Fruit fly (Drosophila melanogaster): ENCODE data around the gene Adk2.
A peak's percentile ranks its signal among the peaks of the same experiment; 100 is the strongest.

The Adk2 gene

DNA sequence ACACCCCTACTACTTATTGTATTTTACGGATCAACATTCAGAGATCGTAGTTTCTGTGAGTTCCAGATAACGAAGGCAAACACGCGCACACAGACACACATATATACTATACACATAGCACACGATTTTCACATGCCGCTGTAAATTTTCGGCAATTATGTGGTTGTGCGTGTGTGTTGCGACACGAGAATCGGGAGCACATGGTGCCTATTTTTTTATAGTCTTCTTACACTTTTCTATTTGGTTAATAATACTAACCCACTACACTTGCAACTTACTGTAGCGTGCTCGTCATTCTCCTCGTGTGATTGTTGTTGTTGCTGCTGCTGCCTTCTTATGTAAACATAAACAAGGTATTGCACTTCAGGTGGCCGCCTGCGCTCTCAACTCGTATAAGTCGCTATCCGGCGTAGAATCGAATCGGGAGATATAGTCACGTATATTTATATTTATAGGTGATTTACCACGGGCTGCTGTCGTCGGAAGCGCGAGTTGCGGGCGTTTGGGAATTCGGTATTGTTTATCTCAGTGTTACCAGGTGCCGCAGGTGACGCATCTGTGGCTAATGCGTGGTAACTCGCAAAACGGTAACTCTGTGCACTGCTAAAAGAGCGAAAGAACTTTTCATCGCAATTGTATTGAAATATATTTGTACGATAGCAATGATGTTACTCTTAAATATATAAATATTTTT, at the start of gene Adk2 (continued):
- no peak for TF ChIP-seq Sry-β (GFP tag; optimal IDR thresholded peaks at IDR 0.05)
- peak; percentile 36 for TF ChIP-seq CG10366 (GFP tag; IDR thresholded peaks at IDR 0.05)
- no peak; the same call in 1 of the 2 replicates for TF ChIP-seq seq (GFP tag; IDR thresholded peaks at IDR 0.05)
- no peak for TF ChIP-seq Bteb2 (GFP tag; optimal IDR thresholded peaks at IDR 0.05)
- peak; percentile 24; the same call in 1 of the 2 replicates for TF ChIP-seq ttk (GFP tag; IDR thresholded peaks at IDR 0.05)
- peak; percentile 10 for TF ChIP-seq scrt (GFP tag; optimal IDR thresholded peaks at IDR 0.05)
- peak; percentile 22 for TF ChIP-seq lab (GFP tag; optimal IDR thresholded peaks at IDR 0.05)
- TF ChIP-seq fd64A (GFP tag; optimal IDR thresholded peaks at IDR 0.05), result no peak
- no peak for TF ChIP-seq bab2 (GFP tag; optimal IDR thresholded peaks at IDR 0.05)
- 0 out of 2 replicates have a peak, but pooled peaks have one; percentile 48 for TF ChIP-seq bbx (GFP tag; IDR thresholded peaks at IDR 0.05; ENCODE audit: partially characterized antibody)
- TF ChIP-seq ash1 (GFP tag; optimal IDR thresholded peaks at IDR 0.05), result no peak
- no peak for TF ChIP-seq ftz-f1 (GFP tag; optimal IDR thresholded peaks at IDR 0.05)
- no peak for TF ChIP-seq sens-2 (GFP tag; IDR thresholded peaks at IDR 0.05)
- TF ChIP-seq CG18764 (GFP tag; optimal IDR thresholded peaks at IDR 0.05), result peak; percentile 24
- TF ChIP-seq CG12391 (tag; optimal IDR thresholded peaks at IDR 0.05), result no peak
- no peak for TF ChIP-seq CG12744 (GFP tag; optimal IDR thresholded peaks at IDR 0.05)
- no peak for TF ChIP-seq h (optimal IDR thresholded peaks at IDR 0.05)
- no peak for TF ChIP-seq Dad (GFP tag; optimal IDR thresholded peaks at IDR 0.05)
- TF ChIP-seq Lhr (GFP tag; optimal IDR thresholded peaks at IDR 0.05), result peak; percentile 31
- no peak for TF ChIP-seq croc (GFP tag; conservative IDR thresholded peaks at IDR 0.05)
- TF ChIP-seq CG2889 (GFP tag; IDR thresholded peaks at IDR 0.05), result 0 out of 3 replicates have a peak, but pooled peaks have one; percentile 47
- TF ChIP-seq sd (tag; optimal IDR thresholded peaks at IDR 0.05), result peak; percentile 82
- peak; percentile 34 for TF ChIP-seq CG7987 (GFP tag; optimal IDR thresholded peaks at IDR 0.05)
- TF ChIP-seq Med (GFP tag), result peak; percentile 89
- TF ChIP-seq TFAM (GFP tag; optimal IDR thresholded peaks at IDR 0.05), result no peak
- TF ChIP-seq Opbp (GFP tag; IDR thresholded peaks at IDR 0.05; ENCODE audit: partially characterized antibody), result peak; percentile 44
- no peak for TF ChIP-seq aop (GFP tag; IDR thresholded peaks at IDR 0.05)
- no peak for TF ChIP-seq CG8765 (GFP tag; IDR thresholded peaks at IDR 0.05)
- TF ChIP-seq CG4328 (GFP tag; optimal IDR thresholded peaks at IDR 0.05), result no peak
- TF ChIP-seq gcm (GFP tag; optimal IDR thresholded peaks at IDR 0.05), result peak; percentile 18
- peak; percentile 55; the same call in 2 of the 3 replicates for TF ChIP-seq Dbx (GFP tag; IDR thresholded peaks at IDR 0.05)
- TF ChIP-seq pros (GFP tag; optimal IDR thresholded peaks at IDR 0.05), result no peak
- no peak for TF ChIP-seq CG12299 (tag; optimal IDR thresholded peaks at IDR 0.05)
- TF ChIP-seq onecut (GFP tag; IDR thresholded peaks at IDR 0.05), result no peak
- no peak for TF ChIP-seq CG9727 (GFP tag; optimal IDR thresholded peaks at IDR 0.05)
- TF ChIP-seq CG17186 (GFP tag; optimal IDR thresholded peaks at IDR 0.05), result no peak
- no peak for TF ChIP-seq Ets97D (GFP tag; optimal IDR thresholded peaks at IDR 0.05)
- TF ChIP-seq eyg (GFP tag; optimal IDR thresholded peaks at IDR 0.05), result no peak
- no peak for TF ChIP-seq CG2116 (GFP tag; optimal IDR thresholded peaks at IDR 0.05)
- TF ChIP-seq CG9797 (GFP tag; optimal IDR thresholded peaks at IDR 0.05), result peak; percentile 75
- TF ChIP-seq slbo (GFP tag; IDR thresholded peaks at IDR 0.05), result peak; percentile 79
- TF ChIP-seq CG33213 (GFP tag; optimal IDR thresholded peaks at IDR 0.05), result peak; percentile 25
- no peak for TF ChIP-seq tx (GFP tag; optimal IDR thresholded peaks at IDR 0.05)
- no peak for TF ChIP-seq CG4617 (GFP tag; optimal IDR thresholded peaks at IDR 0.05; ENCODE audit: borderline replicate concordance)
- no peak for TF ChIP-seq crp (GFP tag; optimal IDR thresholded peaks at IDR 0.05)
- no peak for TF ChIP-seq Xrp1 (GFP tag; IDR thresholded peaks at IDR 0.05)
- TF ChIP-seq CG15073 (GFP tag; optimal IDR thresholded peaks at IDR 0.05), result peak; percentile 19
- 0 out of 2 replicates have a peak, but pooled peaks have one; percentile 16 for TF ChIP-seq klu (GFP tag; IDR thresholded peaks at IDR 0.05)
- peak; percentile 54 for TF ChIP-seq Dref (GFP tag; IDR thresholded peaks at IDR 0.05)
- TF ChIP-seq chif (GFP tag; optimal IDR thresholded peaks at IDR 0.05), result no peak
